Fruit fly (Drosophila melanogaster) whole organism, adult: ENCODE measurements around the gene CG1622.

ENCODE experiments used
- CG11617 ChIP-seq: fragments of 200-800 bp; sonication (Bioruptor generic); optimal IDR thresholded peaks from 2 replicates; lab custom pipeline; 2017; ENCODE audit warnings: mild to moderate bottlenecking, missing biosample characterization, missing genetic modification reagents, missing genetic modification characterization
- CG12768 ChIP-seq: fragments of 200-800 bp; sonication (Bioruptor generic); optimal IDR thresholded peaks from 2 replicates; lab custom pipeline; 2017; ENCODE audit warnings: missing biosample characterization, missing genetic modification characterization, mild to moderate bottlenecking, moderate library complexity, missing genetic modification reagents
- CG14711 ChIP-seq: fragments of 200-800 bp; sonication (Bioruptor generic); optimal IDR thresholded peaks from 2 replicates; lab custom pipeline; 2018; ENCODE audit warnings: missing biosample characterization, mild to moderate bottlenecking, missing genetic modification characterization, moderate library complexity
- CG1620 ChIP-seq: fragments of 200-800 bp; sonication (Bioruptor generic); optimal IDR thresholded peaks from 2 replicates; lab custom pipeline; 2016; ENCODE audit warnings: missing biosample characterization, missing genetic modification characterization
- CG33017 ChIP-seq: fragments of 200-800 bp; sonication (Bioruptor generic); optimal IDR thresholded peaks from 2 replicates; lab custom pipeline; 2018; ENCODE audit warnings: missing biosample characterization, mild to moderate bottlenecking, missing genetic modification characterization, moderate library complexity
- CG7045 ChIP-seq: fragments of 200-800 bp; sonication (Bioruptor generic); optimal IDR thresholded peaks from 2 replicates; lab custom pipeline; 2017; ENCODE audit warnings: missing biosample characterization, mild to moderate bottlenecking, missing genetic modification characterization
- CG7101 ChIP-seq: fragments of 200-800 bp; sonication (Bioruptor generic); optimal IDR thresholded peaks from 2 replicates; lab custom pipeline; 2018; ENCODE audit warnings: missing biosample characterization, mild to moderate bottlenecking, missing genetic modification characterization, moderate library complexity
- Hr96 ChIP-seq: fragments of 200-800 bp; sonication (Bioruptor generic); optimal IDR thresholded peaks from 2 replicates; lab custom pipeline; 2016; ENCODE audit warnings: missing biosample characterization, missing genetic modification characterization
- Mnt ChIP-seq: fragments of 200-800 bp; sonication (Bioruptor generic); optimal IDR thresholded peaks from 2 replicates; lab custom pipeline; 2016; ENCODE audit warnings: missing biosample characterization, mild to moderate bottlenecking, missing genetic modification characterization
- cic ChIP-seq: fragments of 200-800 bp; sonication (Bioruptor generic); optimal IDR thresholded peaks from 2 replicates; lab custom pipeline; 2017; ENCODE audit warnings: missing biosample characterization, mild to moderate bottlenecking, missing genetic modification characterization, moderate library complexity
- ovo ChIP-seq: fragments of 200-800 bp; sonication (Bioruptor generic); optimal IDR thresholded peaks from 2 replicates; lab custom pipeline; 2016; ENCODE audit warnings: missing biosample characterization, missing genetic modification characterization
- pad ChIP-seq: fragments of 200-800 bp; sonication (Bioruptor generic); optimal IDR thresholded peaks from 3 replicates; lab custom pipeline; 2017; ENCODE audit warnings: missing biosample characterization, missing genetic modification characterization, mild to moderate bottlenecking, moderate library complexity, missing genetic modification reagents
- tj ChIP-seq: fragments of 200-800 bp; sonication (Bioruptor generic); optimal IDR thresholded peaks from 3 replicates; lab custom pipeline; 2017; ENCODE audit warnings: missing biosample characterization, mild to moderate bottlenecking, missing genetic modification characterization, moderate library complexity

dm6 chrX:13315463-13315817 lies 18.6 kb downstream of the CG1622 start:
- no peak for TF ChIP-seq CG11617 (GFP tag; lab: Kevin White, UChicago)
- TF ChIP-seq CG12768 (GFP tag; lab: Kevin White, UChicago): no peak
- no peak for TF ChIP-seq CG7045 (GFP tag; lab: Kevin White, UChicago)
- TF ChIP-seq cic: no peak
- TF ChIP-seq tj (GFP tag; lab: Kevin White, UChicago): no peak
- no peak for TF ChIP-seq pad (GFP tag; lab: Kevin White, UChicago)
- TF ChIP-seq CG1620 (GFP tag; lab: Kevin White, UChicago): no peak
- no peak for TF ChIP-seq Hr96 (GFP tag; lab: Kevin White, UChicago)
- no peak for TF ChIP-seq CG33017
- TF ChIP-seq ovo (GFP tag; lab: Kevin White, UChicago): no peak
- no peak for TF ChIP-seq CG7101 (tag; lab: Kevin White, UChicago)
- no peak for TF ChIP-seq CG14711 (tag; lab: Kevin White, UChicago)
- TF ChIP-seq Mnt (GFP tag; lab: Kevin White, UChicago): no peak
